Fruit fly (Drosophila melanogaster) ovary, adult (tissue): Measurements from ENCODE around the gene CSN1a.

Experiments used
- CG17801 ChIP-seq: fragments of 200-800 bp; optimal IDR thresholded peaks from 2 replicates; lab custom pipeline; 2019; ENCODE audit warnings: missing biosample characterization, mild to moderate bottlenecking, missing genetic modification characterization, moderate library complexity; ENCODE audit not compliant: partially characterized antibody

Gene CSN1a

dm6 chr2L:14796542-14796941, 34.0 kb downstream of the CSN1a start, which contains the start of gene CG18420:
Gene CG18420 (minus strand): TSS chr2L:14796642.
- TF ChIP-seq CG17801 (GFP tag; lab: Kevin White, UChicago) = no peak

- TF ChIP-seq CG17801 (GFP tag; lab: Kevin White, UChicago) = no peak
Measured at dm6 chr2L:14797554-14797953, 35.0 kb downstream of the CSN1a start.

dm6 chr2L:14802034-14802433, 39.5 kb downstream of the CSN1a start, which contains the start of gene CG33308:
Gene CG33308 (plus strand): TSS chr2L:14802334.
- no peak for TF ChIP-seq CG17801 (GFP tag; lab: Kevin White, UChicago)

dm6 chr2L:14810461-14810860, 47.9 kb downstream of the CSN1a start, which contains the start of gene CG33309:
Gene CG33309 (plus strand): TSS chr2L:14810761.
- no peak for TF ChIP-seq CG17801 (GFP tag; lab: Kevin White, UChicago)
